Worm (Caenorhabditis elegans): ENCODE measurements around the gene pak-2.

Gene pak-2

DNA sequence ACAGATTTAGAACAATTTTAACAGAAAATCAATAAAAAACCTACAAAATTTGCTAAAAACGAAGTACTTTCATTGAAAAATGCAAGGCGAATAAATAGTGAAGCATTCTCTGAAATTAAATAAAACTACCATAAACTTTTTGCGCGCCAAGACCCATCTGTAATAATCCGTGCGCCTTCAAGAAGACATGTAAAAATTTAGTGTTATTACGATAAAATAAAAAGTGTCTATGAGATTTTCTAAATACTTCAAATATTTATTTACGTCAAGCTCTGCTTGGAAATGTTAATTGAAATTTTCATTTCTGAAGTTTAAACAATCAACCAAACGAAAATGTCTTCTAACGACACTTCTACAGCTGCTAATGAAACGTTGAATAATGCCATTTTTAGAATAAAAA is 791 bp upstream of the pak-2 start, which contains the start of gene C45B11.9:
TSS of gene C45B11.9 (plus strand) at position 301 of the 400 bp plus-strand sequence.
- no peak for TF ChIP-seq unc-62 (GFP tag; optimal IDR thresholded peaks at IDR 0.05)

DNA sequence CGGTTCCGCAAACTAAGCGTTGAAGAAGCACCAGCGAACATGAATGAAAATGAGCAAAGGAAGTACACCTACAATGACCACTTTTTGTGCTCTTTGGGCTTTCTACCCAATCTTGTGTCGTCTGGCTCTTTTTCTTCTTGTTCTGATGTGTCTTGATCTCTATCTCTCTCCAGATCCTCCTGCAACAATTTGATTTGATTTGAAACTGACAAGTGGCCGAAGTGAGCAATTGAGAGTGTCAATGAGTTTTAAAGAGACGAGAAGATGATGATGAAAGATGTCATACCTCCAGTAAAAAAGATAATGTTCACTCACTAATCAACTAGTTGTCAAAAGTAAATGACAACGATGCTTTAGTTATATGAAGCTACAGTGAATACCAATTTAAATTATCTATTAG is 4.5 kb downstream of the pak-2 start, which contains the start of gene pptr-2:
TSS of gene pptr-2 (minus strand) at position 184 of the 400 bp plus-strand sequence.
- no peak for TF ChIP-seq unc-62 (GFP tag; optimal IDR thresholded peaks at IDR 0.05)

DNA sequence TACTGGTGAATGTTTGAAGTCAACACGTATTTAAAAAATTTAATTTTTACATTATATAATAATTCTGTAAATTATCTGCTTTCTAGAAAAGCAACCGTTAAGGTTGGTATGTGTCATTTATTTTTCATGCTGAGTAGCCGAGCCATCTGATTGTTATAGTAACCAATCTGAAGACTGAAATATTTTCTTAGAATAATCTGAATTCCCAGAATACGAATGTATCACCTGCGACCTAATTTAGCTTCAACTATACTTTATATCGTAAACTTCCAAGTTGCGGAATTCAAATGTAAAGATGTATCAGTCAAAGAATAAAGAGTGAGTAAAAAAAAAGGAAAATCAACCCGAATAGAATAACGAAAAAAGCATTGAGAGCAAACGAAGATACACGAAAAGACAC is 6.0 kb downstream of the pak-2 start:
- no peak for TF ChIP-seq unc-62 (GFP tag; optimal IDR thresholded peaks at IDR 0.05)

DNA sequence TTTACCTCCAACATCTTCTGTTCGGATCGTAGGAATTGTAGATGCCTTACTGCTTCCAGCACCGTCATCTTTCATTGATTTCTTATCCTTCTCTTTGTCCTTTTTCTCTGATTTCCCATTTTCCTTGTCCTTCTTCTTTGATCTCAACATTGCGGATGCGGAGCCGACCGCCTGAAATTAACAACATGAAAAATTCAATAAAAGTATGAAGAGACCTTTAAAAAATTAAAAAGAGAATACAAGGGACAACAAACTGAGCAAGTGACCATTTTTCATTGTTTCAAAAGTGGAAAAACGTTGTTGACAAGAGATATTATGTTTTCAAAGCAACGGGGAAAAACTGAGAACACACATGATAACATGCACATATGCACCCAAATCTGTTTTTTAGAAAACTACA is 8.6 kb downstream of the pak-2 start:
- TF ChIP-seq unc-62 (GFP tag; optimal IDR thresholded peaks at IDR 0.05) = no peak

DNA sequence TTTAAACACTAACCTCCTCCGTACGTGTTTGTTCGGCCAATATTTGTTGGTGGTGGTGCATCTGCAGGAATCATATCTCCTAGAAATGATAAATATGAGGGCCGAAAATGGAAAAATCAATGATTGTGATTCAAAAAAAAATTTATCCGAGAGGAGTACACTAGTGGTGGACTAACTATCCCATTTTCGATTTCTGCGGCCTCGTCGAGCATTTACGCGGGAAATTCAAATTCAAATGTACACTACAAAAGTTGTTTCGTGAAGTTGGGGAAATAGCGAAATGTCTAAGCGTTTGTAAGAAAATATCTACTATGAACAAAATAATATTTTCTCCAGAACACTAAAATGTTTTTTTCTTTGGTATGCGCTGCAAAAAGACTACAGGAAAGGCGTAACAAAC is 9.9 kb downstream of the pak-2 start:
- no peak for TF ChIP-seq unc-62 (GFP tag; optimal IDR thresholded peaks at IDR 0.05)

DNA sequence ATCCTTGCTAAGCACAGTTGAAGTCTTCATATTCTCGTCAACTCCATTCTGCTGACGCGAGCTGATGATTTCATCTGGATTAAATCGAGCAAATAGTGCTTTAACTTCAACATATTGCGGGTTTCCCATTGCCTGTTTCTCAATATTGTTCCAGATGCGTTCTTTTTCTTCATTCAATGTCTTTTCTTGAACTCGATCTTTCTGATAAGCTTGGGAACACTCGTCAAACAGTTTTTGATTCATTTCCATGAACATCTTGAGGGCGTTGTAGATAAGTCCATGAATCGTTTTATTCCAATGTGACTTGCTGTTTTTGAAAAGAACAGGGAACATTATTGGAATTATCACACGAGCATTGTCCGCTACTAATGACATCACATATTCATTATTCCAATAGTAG is 11.5 kb downstream of the pak-2 start:
- TF ChIP-seq unc-62 (GFP tag; optimal IDR thresholded peaks at IDR 0.05) = no peak

DNA sequence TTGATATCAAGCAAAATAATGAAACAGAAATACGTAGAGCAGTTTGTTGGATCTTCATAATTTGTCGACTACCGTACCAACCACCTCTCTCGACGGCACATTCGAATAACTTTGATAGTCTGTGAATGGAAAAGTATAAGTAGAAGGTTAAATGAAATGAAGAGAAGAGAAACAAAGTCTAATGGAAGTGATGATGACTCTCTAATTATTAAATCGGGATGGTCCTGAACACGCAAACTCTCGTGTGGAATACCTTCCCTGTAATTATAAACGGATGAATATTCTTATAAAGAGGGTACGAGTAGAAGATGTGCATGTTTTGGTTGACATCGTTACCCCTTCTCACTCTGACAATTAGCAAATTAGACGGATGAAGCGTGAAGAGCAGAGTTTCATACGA is 16.4 kb downstream of the pak-2 start, which contains the start of the genes C13G3.12 and hot-6:
TSS of gene C13G3.12 (minus strand) at position 101 of the 400 bp plus-strand sequence.
TSS of gene hot-6 (minus strand) at position 121 of the 400 bp plus-strand sequence.
- no peak for TF ChIP-seq unc-62 (GFP tag; optimal IDR thresholded peaks at IDR 0.05)

DNA sequence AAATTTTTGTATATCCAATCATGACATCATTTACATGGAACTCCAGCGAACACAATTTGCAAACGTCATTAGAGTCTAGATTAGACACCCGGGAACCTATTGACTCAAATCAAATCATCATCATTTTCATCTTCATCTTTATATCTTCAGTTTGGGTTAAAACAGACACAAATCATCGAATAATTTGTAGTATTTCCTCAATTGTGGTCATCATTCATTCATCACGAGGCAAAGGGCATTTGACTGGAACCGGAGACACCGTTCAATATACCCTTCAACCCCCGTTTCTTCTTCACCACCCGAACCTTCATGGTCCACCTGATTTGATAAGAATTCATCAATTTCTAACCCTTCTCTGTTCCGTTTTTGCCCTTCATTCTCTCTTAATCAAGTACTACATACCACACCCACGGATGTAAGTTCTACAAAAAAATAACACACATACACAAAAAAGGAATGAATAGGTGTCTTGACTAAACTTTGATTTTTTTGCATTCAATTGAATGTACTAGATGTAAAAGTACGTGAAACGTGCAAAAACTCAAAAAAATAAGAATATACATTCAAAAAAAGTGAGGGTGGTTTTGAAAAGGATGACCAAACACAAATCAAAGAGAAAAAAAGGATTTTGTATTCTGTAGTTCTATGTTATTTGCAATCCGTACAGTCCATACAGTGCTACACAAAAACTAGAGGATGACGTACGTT is 22.2 kb downstream of the pak-2 start:
- no peak for TF ChIP-seq unc-62 (GFP tag; optimal IDR thresholded peaks at IDR 0.05)

DNA sequence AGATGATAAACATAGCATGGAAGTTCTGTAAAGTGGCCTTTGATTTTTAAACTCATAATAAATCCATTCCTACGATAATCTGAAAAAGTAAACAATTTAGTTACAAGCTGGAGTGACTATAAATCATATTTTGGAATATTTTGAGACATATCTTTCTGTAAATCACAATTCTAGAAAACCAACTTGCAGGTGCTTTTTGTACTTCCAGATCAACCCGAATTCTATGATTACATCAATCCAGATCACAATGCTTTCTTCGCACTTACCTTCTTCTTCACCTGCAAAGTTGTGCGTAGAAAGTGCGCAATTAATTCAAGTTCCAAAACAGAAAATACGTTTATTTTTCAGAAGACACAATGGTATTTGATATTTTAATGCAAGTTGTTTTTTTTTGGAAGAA is 24.5 kb downstream of the pak-2 start:
- TF ChIP-seq unc-62 (GFP tag; optimal IDR thresholded peaks at IDR 0.05) = no peak

DNA sequence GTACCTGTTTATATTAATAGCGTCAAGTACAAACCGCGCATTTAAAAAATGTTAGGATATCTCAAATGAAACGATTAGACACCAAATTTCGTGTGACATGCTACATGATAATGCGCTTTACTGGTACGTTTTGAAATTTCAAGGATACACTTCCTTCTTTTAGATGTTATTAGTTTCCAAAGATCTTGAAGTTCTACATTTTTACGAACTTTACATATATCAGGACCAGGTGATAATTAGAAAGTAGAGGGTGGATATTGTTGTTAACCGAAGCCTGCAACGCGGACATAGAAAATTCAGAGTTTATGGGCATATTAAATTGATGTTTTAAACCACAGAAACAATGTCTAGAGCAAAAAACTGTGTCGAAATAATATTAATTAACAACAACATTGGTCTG is 26.1 kb downstream of the pak-2 start:
- no peak for TF ChIP-seq unc-62 (GFP tag; optimal IDR thresholded peaks at IDR 0.05)

DNA sequence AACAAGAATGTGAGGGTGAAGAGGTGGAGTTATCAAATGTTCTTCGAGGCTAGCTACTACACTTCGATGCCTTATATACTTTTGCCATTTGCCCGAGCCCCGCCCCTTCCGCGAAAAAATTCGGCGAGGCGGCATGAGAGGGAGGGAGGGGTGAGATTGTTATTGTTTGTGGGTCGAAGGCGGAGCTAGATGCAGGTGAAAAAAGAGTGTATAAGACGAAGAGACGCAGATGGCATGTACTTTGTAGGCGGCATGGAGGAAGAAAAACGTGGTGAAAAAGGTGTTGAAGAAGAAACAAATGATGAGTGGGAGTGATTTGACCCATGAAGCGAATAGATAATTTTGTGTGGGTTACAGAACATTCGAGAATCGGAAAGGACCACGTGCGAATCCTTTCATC is 26.8 kb downstream of the pak-2 start, which contains the start of gene C13G3.1:
TSS of gene C13G3.1 (minus strand) at position 47 of the 400 bp plus-strand sequence.
- TF ChIP-seq unc-62 (GFP tag; optimal IDR thresholded peaks at IDR 0.05) = no peak

DNA sequence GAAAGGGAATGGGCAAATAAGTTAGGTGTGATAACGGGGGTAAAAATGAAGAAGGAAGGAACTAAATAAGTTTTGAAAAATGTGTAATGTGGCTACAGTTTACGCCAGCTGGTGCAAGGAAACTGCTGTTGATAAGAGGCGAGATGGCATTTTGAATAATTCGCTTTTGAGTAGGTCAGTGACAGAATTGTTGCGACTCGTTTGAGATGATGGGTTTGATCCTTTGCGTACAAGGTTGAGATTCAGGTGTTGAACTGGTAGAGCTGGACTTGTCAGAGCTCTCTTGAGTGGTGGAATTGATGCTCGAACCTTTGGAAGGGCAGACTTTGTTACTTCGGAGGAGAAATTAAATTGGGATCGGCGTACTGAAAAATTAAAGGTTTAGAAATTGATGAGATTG is 27.4 kb downstream of the pak-2 start:
- no peak for TF ChIP-seq unc-62 (GFP tag; optimal IDR thresholded peaks at IDR 0.05)

DNA sequence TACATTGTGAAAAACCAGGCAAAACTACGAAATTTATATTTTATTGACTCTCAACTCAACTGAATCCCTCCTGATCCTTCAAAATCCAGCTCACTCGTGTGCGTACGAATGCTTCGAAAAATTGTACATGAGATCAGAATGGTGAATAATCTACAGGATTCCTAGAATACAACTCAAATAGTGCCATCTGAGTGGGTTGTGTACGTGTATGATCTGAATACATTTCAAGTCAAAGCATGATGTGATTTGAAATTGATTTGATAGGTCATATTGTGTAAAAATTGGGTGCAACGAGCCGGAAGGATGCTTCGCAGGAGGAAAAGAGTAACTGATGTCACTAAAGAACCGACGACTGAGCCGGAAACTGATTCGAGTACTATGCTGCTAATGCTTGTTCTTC is 28.5 kb downstream of the pak-2 start:
- no peak for TF ChIP-seq unc-62 (GFP tag; optimal IDR thresholded peaks at IDR 0.05)

DNA sequence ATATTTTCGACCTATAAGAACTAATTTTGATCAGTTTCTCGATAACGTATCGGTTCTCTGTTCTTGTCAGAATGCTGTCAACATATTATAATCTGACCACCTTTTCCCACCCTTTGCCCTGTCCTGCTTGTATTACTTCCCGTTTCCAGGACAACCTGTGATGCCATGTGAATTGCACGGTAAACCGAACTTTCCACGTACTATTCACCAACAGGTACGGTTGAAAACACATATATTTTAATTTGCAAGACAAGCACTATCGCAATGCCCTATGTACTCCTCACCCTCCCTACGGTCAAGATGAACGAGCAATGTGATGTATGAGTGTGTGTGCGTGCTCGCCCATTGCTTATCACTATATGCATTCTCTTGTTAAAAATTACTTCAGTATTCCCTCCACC is 30.1 kb downstream of the pak-2 start:
- TF ChIP-seq unc-62 (GFP tag; optimal IDR thresholded peaks at IDR 0.05) = no peak

DNA sequence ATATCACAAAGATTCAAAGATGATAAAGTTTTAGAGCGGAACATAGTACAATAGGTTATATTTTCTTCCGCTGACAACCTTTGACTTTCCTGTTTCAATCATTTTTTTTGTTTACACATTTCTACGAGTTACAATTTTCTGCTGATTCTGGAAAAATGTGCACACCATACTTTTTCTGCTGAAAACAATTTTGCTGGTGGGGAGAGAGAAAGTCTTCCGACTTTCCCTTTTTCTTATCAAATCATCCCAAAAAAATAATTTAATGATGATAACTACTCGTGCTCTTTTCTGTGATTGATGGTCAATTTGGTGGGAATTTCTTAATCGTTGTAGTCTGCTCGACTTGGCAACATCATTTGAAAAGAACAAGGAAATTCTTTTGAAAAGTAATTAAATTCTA is 31.6 kb downstream of the pak-2 start:
- no peak for TF ChIP-seq unc-62 (GFP tag; optimal IDR thresholded peaks at IDR 0.05)

DNA sequence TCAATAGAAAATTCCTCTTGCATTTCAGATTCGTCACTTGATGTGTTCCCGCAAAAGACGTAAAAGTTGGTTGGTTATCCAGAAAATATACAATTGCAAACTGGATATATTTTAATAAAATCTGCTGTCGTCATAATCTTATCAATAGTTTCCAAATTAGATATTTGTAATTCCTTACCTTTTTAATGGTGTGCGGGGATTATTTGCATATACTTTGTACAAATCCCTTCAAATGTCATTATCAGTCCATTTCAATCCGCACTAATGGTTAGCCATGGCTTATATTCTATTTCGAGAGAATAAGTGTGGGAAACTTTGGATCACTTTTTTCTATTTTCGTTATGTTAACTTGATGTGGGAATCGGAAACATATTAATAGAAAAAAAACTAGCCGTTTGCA is 35.1 kb downstream of the pak-2 start:
- no peak for TF ChIP-seq unc-62 (GFP tag; optimal IDR thresholded peaks at IDR 0.05)

DNA sequence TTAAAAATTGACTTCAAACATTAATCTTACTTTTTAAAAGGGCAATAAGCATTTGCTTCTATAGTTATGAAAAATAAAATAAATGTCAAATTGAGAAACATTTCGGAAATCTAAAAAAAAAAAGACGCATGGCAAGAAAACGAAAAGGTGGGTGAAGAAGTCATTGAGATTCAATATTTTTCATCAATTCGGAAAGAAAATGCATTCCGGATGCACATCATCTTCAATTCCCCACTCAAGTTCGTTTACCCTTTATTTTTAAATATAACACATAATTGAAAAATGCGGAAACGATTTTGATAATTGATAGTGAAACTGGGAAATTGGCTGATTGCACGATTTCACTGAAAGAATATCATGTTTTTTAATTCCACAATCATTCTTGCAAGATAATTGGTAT is 36.8 kb downstream of the pak-2 start, which contains the start of gene F53B7.4:
TSS of gene F53B7.4 (minus strand) at position 101 of the 400 bp plus-strand sequence.
- no peak for TF ChIP-seq unc-62 (GFP tag; optimal IDR thresholded peaks at IDR 0.05)

DNA sequence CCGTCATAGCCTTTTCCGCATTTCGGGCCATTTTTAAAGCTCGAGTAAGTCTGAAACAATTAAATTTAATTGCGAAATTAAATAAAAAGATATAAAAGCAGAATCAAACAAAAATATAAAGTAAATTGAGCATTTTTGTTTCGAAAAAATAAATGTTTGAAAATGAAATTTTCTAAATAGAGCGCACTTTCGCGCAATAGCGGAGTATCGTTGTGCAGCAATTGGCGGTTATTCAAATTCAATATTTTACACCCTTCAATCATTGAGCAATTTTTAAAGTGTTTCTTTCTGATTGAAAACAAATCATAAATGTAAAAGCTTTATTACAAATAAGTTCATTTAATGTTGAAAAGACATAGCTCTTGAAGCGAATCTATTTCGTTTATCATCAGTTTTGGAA is 38.6 kb downstream of the pak-2 start, which contains the start of gene isy-1:
TSS of gene isy-1 (minus strand) at position 50 of the 400 bp plus-strand sequence.
- no peak for TF ChIP-seq unc-62 (GFP tag; optimal IDR thresholded peaks at IDR 0.05)

Data from whole organism, dauer.